Fruit fly (Drosophila melanogaster) whole organism, prepupa: Measurements from ENCODE around the gene CG5126.

Experiments used
- Blimp-1 ChIP-seq: fragments of 200-800 bp; sonication (Bioruptor generic); optimal IDR thresholded peaks from 3 replicates; lab custom pipeline; 2017; ENCODE audit warnings: missing biosample characterization, missing genetic modification characterization, mild to moderate bottlenecking, moderate library complexity, missing genetic modification reagents
- CG10631 ChIP-seq: fragments of 200-800 bp; sonication (Bioruptor generic); optimal IDR thresholded peaks from 2 replicates; lab custom pipeline; 2016; ENCODE audit warnings: missing biosample characterization, missing genetic modification characterization
- CG10669 ChIP-seq: fragments of 200-800 bp; sonication (Bioruptor generic); optimal IDR thresholded peaks from 3 replicates; lab custom pipeline; 2018; ENCODE audit warnings: missing biosample characterization, mild to moderate bottlenecking, missing genetic modification characterization, moderate library complexity
- CG11762 ChIP-seq: fragments of 200-800 bp; sonication (Bioruptor generic); optimal IDR thresholded peaks from 3 replicates; lab custom pipeline; 2016; ENCODE audit warnings: missing biosample characterization, missing genetic modification characterization; ENCODE audit not compliant: insufficient read depth
- CG11902 ChIP-seq: fragments of 200-800 bp; sonication (Bioruptor generic); optimal IDR thresholded peaks from 3 replicates; lab custom pipeline; 2016; ENCODE audit warnings: missing biosample characterization, missing genetic modification characterization
- CG15336 ChIP-seq: fragments of 200-800 bp; sonication (Bioruptor generic); IDR thresholded peaks from 2 replicates; pipeline ENCODE4 v1.3.6; 2022; ENCODE audit warnings: missing biosample characterization, missing genetic modification characterization
- CG1621 ChIP-seq: fragments of 200-800 bp; sonication (Bioruptor generic); optimal IDR thresholded peaks from 3 replicates; lab custom pipeline; 2018; ENCODE audit warnings: missing biosample characterization, mild to moderate bottlenecking, missing genetic modification characterization
- CG16779 ChIP-seq: fragments of 200-800 bp; sonication (Bioruptor generic); optimal IDR thresholded peaks from 3 replicates; lab custom pipeline; 2017; ENCODE audit warnings: missing biosample characterization, mild to moderate bottlenecking, missing genetic modification characterization
- CG3032 ChIP-seq: fragments of 200-800 bp; optimal IDR thresholded peaks from 2 replicates; lab custom pipeline; 2019; ENCODE audit warnings: missing biosample characterization, mild to moderate bottlenecking, missing genetic modification characterization, moderate library complexity
- CG31627 ChIP-seq: fragments of 200-800 bp; sonication (Bioruptor generic); optimal IDR thresholded peaks from 3 replicates; lab custom pipeline; 2016; ENCODE audit warnings: missing biosample characterization, missing genetic modification characterization
- CG32006 ChIP-seq: fragments of 200-800 bp; sonication (Bioruptor generic); optimal IDR thresholded peaks from 3 replicates; lab custom pipeline; 2017; ENCODE audit warnings: missing biosample characterization, mild to moderate bottlenecking, missing genetic modification characterization
- CG4318 ChIP-seq: fragments of 200-800 bp; sonication (Bioruptor generic); optimal IDR thresholded peaks from 3 replicates; lab custom pipeline; 2017; ENCODE audit warnings: missing biosample characterization, mild to moderate bottlenecking, missing genetic modification characterization
- CG6276 ChIP-seq: fragments of 200-800 bp; sonication (Bioruptor generic); optimal IDR thresholded peaks from 2 replicates; lab custom pipeline; 2017; ENCODE audit warnings: missing biosample characterization, mild to moderate bottlenecking, missing genetic modification characterization
- CG6792 ChIP-seq: fragments of 200-800 bp; sonication (Bioruptor generic); optimal IDR thresholded peaks from 3 replicates; lab custom pipeline; 2016; ENCODE audit warnings: missing biosample characterization, missing genetic modification characterization
- CG6808 ChIP-seq: fragments of 200-800 bp; sonication (Bioruptor generic); optimal IDR thresholded peaks from 3 replicates; lab custom pipeline; 2017; ENCODE audit warnings: missing biosample characterization, missing genetic modification characterization, mild to moderate bottlenecking, moderate library complexity, missing genetic modification reagents
- CG6854 ChIP-seq: fragments of 200-800 bp; sonication (Bioruptor generic); optimal IDR thresholded peaks from 2 replicates; lab custom pipeline; 2017; ENCODE audit warnings: missing biosample characterization, mild to moderate bottlenecking, missing genetic modification characterization
- CG7368 ChIP-seq: fragments of 200-800 bp; sonication (Bioruptor generic); optimal IDR thresholded peaks from 3 replicates; lab custom pipeline; 2016; ENCODE audit warnings: missing biosample characterization, missing genetic modification characterization
- CG8119 ChIP-seq: fragments of 200-800 bp; sonication (Bioruptor generic); IDR thresholded peaks from 3 replicates; pipeline ENCODE4 v1.3.6; 2022; ENCODE audit warnings: missing biosample characterization, missing genetic modification characterization
- CG8632 ChIP-seq: fragments of 200-800 bp; sonication (Bioruptor generic); optimal IDR thresholded peaks from 3 replicates; lab custom pipeline; 2016; ENCODE audit warnings: missing biosample characterization, missing genetic modification characterization
- Eip75B ChIP-seq: fragments of 200-800 bp; sonication (Bioruptor generic); optimal IDR thresholded peaks from 3 replicates; lab custom pipeline; 2016; ENCODE audit warnings: missing biosample characterization, missing genetic modification characterization
- Eip78C ChIP-seq: fragments of 200-800 bp; sonication (Bioruptor generic); peaks from one replicate; lab custom pipeline; 2016; ENCODE audit warnings: missing biosample characterization, missing genetic modification characterization
- Eip93F ChIP-seq: fragments of 200-800 bp; sonication (Bioruptor generic); optimal IDR thresholded peaks from 2 replicates; lab custom pipeline; 2016; ENCODE audit warnings: missing biosample characterization, mild to moderate bottlenecking, missing genetic modification characterization
- Ets21C ChIP-seq: fragments of 200-800 bp; sonication (Bioruptor generic); optimal IDR thresholded peaks from 3 replicates; lab custom pipeline; 2016; ENCODE audit warnings: missing biosample characterization, missing genetic modification characterization
- Gug ChIP-seq: fragments of 200-800 bp; sonication (Bioruptor generic); IDR thresholded peaks from 2 replicates; pipeline ENCODE4 v1.3.6; 2022; ENCODE audit warnings: missing biosample characterization, missing genetic modification characterization
- Hr38 ChIP-seq: sonication (Bioruptor generic); optimal IDR thresholded peaks from 2 replicates; lab custom pipeline; 2016; ENCODE audit warnings: missing biosample characterization, missing genetic modification characterization
- Hr39 ChIP-seq: fragments of 200-800 bp; sonication (Bioruptor generic); optimal IDR thresholded peaks from 2 replicates; lab custom pipeline; 2016; ENCODE audit warnings: missing biosample characterization, missing genetic modification characterization
- Hr4 ChIP-seq: fragments of 200-800 bp; sonication (Bioruptor generic); optimal IDR thresholded peaks from 3 replicates; lab custom pipeline; 2016; ENCODE audit warnings: missing biosample characterization, missing genetic modification characterization
- Lpt ChIP-seq: fragments of 200-800 bp; sonication (Bioruptor generic); optimal IDR thresholded peaks from 3 replicates; lab custom pipeline; 2016; ENCODE audit warnings: missing biosample characterization, missing genetic modification characterization
- Met ChIP-seq: fragments of 200-800 bp; sonication (Bioruptor generic); optimal IDR thresholded peaks from 3 replicates; lab custom pipeline; 2016; ENCODE audit warnings: missing biosample characterization, missing genetic modification characterization
- OdsH ChIP-seq: fragments of 200-800 bp; sonication (Bioruptor generic); optimal IDR thresholded peaks from 3 replicates; lab custom pipeline; 2016; ENCODE audit warnings: missing biosample characterization, missing genetic modification characterization
- Smox ChIP-seq: fragments of 200-800 bp; sonication (Bioruptor generic); optimal IDR thresholded peaks from 3 replicates; lab custom pipeline; 2016; ENCODE audit warnings: missing biosample characterization, missing genetic modification characterization
- Sox14 ChIP-seq: fragments of 200-800 bp; sonication (Bioruptor generic); optimal IDR thresholded peaks from 3 replicates; lab custom pipeline; 2016; ENCODE audit warnings: missing biosample characterization, missing genetic modification characterization
- Sox15 ChIP-seq: fragments of 200-800 bp; sonication (Bioruptor generic); optimal IDR thresholded peaks from 3 replicates; lab custom pipeline; 2016; ENCODE audit warnings: missing biosample characterization, missing genetic modification characterization
- achi ChIP-seq: fragments of 200-800 bp; sonication (Bioruptor generic); optimal IDR thresholded peaks from 3 replicates; lab custom pipeline; 2016; ENCODE audit warnings: missing biosample characterization, missing genetic modification characterization
- acj6 ChIP-seq: fragments of 200-800 bp; sonication (Bioruptor generic); optimal IDR thresholded peaks from 3 replicates; lab custom pipeline; 2016; ENCODE audit warnings: missing biosample characterization, missing genetic modification characterization
- dac ChIP-seq: fragments of 200-800 bp; sonication (Bioruptor generic); optimal IDR thresholded peaks from 2 replicates; lab custom pipeline; 2017; ENCODE audit warnings: missing biosample characterization, mild to moderate bottlenecking, missing genetic modification characterization
- dsx ChIP-seq: fragments of 200-800 bp; optimal IDR thresholded peaks from 3 replicates; lab custom pipeline; 2019; ENCODE audit warnings: missing biosample characterization, mild to moderate bottlenecking, missing genetic modification characterization, moderate library complexity; ENCODE audit not compliant: poor library complexity, severe bottlenecking
- eg ChIP-seq: fragments of 200-800 bp; sonication (Bioruptor generic); IDR thresholded peaks from 3 replicates; pipeline ENCODE4 v1.3.6; 2022; ENCODE audit warnings: missing biosample characterization, missing genetic modification characterization
- fd59A ChIP-seq: fragments of 200-800 bp; sonication (Bioruptor generic); optimal IDR thresholded peaks from 2 replicates; lab custom pipeline; 2017; ENCODE audit warnings: missing biosample characterization, mild to moderate bottlenecking, missing genetic modification characterization, missing genetic modification reagents
- fkh ChIP-seq: fragments of 200-800 bp; sonication (Bioruptor generic); optimal IDR thresholded peaks from 3 replicates; lab custom pipeline; 2017; ENCODE audit warnings: missing biosample characterization, mild to moderate bottlenecking, missing genetic modification characterization, moderate library complexity
- lz ChIP-seq: fragments of 200-800 bp; sonication (Bioruptor generic); optimal IDR thresholded peaks from 3 replicates; lab custom pipeline; 2016; ENCODE audit warnings: missing biosample characterization, missing genetic modification characterization
- pdm3 ChIP-seq: fragments of 200-800 bp; sonication (Bioruptor generic); optimal IDR thresholded peaks from 3 replicates; lab custom pipeline; 2016; ENCODE audit warnings: missing biosample characterization, missing genetic modification characterization
- salr ChIP-seq, 2 experiments: fragments of 200-800 bp; sonication (Bioruptor generic); optimal IDR thresholded peaks; 3 replicates each; lab custom pipeline; 2016 to 2018; ENCODE audit warnings: missing biosample characterization in 2 of 2, missing genetic modification characterization in 2 of 2, mild to moderate bottlenecking in 1 of 2
- spab ChIP-seq: fragments of 200-800 bp; sonication (Bioruptor generic); optimal IDR thresholded peaks from 2 replicates; lab custom pipeline; 2017; ENCODE audit warnings: missing biosample characterization, mild to moderate bottlenecking, missing genetic modification characterization, missing genetic modification reagents
- ss ChIP-seq, 2 experiments: fragments of 200-800 bp; sonication (Bioruptor generic); optimal IDR thresholded peaks; 2 replicates in 1 of 2; 3 replicates in 1 of 2; lab custom pipeline; 2017 to 2018; ENCODE audit warnings: mild to moderate bottlenecking in 2 of 2, missing biosample characterization in 2 of 2, missing genetic modification characterization in 2 of 2, moderate library complexity in 1 of 2
- svp ChIP-seq: fragments of 200-800 bp; sonication (Bioruptor generic); peaks from one replicate; lab custom pipeline; 2016; ENCODE audit warnings: missing biosample characterization, missing genetic modification characterization

CG5126 gene

dm6 chr2L:1158519-1159319 is 25.1 kb downstream of the CG5126 start, which contains the start of gene Tango14:
Gene Tango14 (plus strand): TSS chr2L:1158661.
- TF ChIP-seq svp (GFP tag; lab: Kevin White, UChicago), result peak; percentile 35
- TF ChIP-seq eg, result peak; percentile 35; the same call in 1 of the 3 replicates
- no peak for TF ChIP-seq CG16779

- no peak for TF ChIP-seq OdsH (GFP tag; lab: Kevin White, UChicago)
- TF ChIP-seq CG8632 (GFP tag; lab: Kevin White, UChicago), result no peak
- no peak for TF ChIP-seq Smox (GFP tag; lab: Kevin White, UChicago)
- TF ChIP-seq CG10669, result no peak
- TF ChIP-seq salr (GFP tag; optimal IDR thresholded peaks at IDR 0.05; lab: Kevin White, UChicago), result no peak
- no peak for TF ChIP-seq achi (GFP tag; lab: Kevin White, UChicago)
- peak; percentile 7 for TF ChIP-seq CG6808
- TF ChIP-seq CG15336, result peak; percentile 37; the same call in 1 of the 2 replicates
- peak; percentile 7 for TF ChIP-seq CG11902 (GFP tag; lab: Kevin White, UChicago)
- no peak for TF ChIP-seq Gug (GFP tag; lab: Robert Waterston, UW)
- TF ChIP-seq eg, result peak; percentile 55; the same call in 1 of the 3 replicates
- no peak for TF ChIP-seq Hr38 (GFP tag; lab: Kevin White, UChicago)
- peak; percentile 51 for TF ChIP-seq CG3032 (tag; lab: Kevin White, UChicago)
- TF ChIP-seq fd59A, result no peak
- peak; percentile 65 for TF ChIP-seq CG31627 (GFP tag; lab: Kevin White, UChicago)
- no peak for TF ChIP-seq CG10631 (GFP tag; lab: Kevin White, UChicago)
- peak; percentile 59 for TF ChIP-seq Met (GFP tag; lab: Kevin White, UChicago)
- no peak for TF ChIP-seq CG6854 (GFP tag; lab: Kevin White, UChicago)
- TF ChIP-seq Eip78C (GFP tag; lab: Kevin White, UChicago), result peak; percentile 66
- TF ChIP-seq acj6 (GFP tag; lab: Kevin White, UChicago), result no peak
- TF ChIP-seq CG4318 (GFP tag; lab: Kevin White, UChicago), result no peak
- no peak for TF ChIP-seq dsx (GFP tag; lab: Kevin White, UChicago)
- no peak for TF ChIP-seq Eip93F
- TF ChIP-seq Hr39 (GFP tag; lab: Kevin White, UChicago), result peak; percentile 66
- TF ChIP-seq dac, result no peak
- TF ChIP-seq Sox14 (GFP tag; lab: Kevin White, UChicago), result peak; percentile 33
- TF ChIP-seq fkh (GFP tag; lab: Kevin White, UChicago), result peak; percentile 30
- no peak for TF ChIP-seq CG7368 (GFP tag; lab: Kevin White, UChicago)
- TF ChIP-seq Hr4 (GFP tag; lab: Kevin White, UChicago), result no peak
- TF ChIP-seq lz (GFP tag; lab: Kevin White, UChicago), result peak; percentile 59
- no peak for TF ChIP-seq Lpt
- TF ChIP-seq CG6792 (GFP tag; lab: Kevin White, UChicago), result no peak
- 0 out of 3 replicates have a peak, but pooled peaks have one; percentile 49 for TF ChIP-seq CG8119 (GFP tag; lab: Robert Waterston, UW)
- no peak for TF ChIP-seq spab
- TF ChIP-seq CG6276 (GFP tag; lab: Kevin White, UChicago), result no peak
- no peak for TF ChIP-seq Ets21C (GFP tag; lab: Kevin White, UChicago)
- no peak for TF ChIP-seq pdm3 (GFP tag; lab: Kevin White, UChicago)
- TF ChIP-seq CG1621 (tag; lab: Kevin White, UChicago), result no peak
- TF ChIP-seq Eip75B (GFP tag; lab: Kevin White, UChicago), result no peak
- peak; percentile 8 for TF ChIP-seq Sox15 (GFP tag; lab: Kevin White, UChicago)
- TF ChIP-seq CG32006, result no peak
- TF ChIP-seq Blimp-1 (GFP tag; lab: Kevin White, UChicago), result no peak
- TF ChIP-seq CG11762 (GFP tag; lab: Kevin White, UChicago), result no peak
- TF ChIP-seq ss (GFP tag; optimal IDR thresholded peaks at IDR 0.05; lab: Kevin White, UChicago), result peak; percentile 33 to 50
These were observed 25.9 kb downstream of the CG5126 start, which contains the start of gene capt for dm6 chr2L:1157679-1158518. Gene capt (minus strand): TSS chr2L:1158262.
